Fruit fly (Drosophila melanogaster) whole organism, embryonic: ENCODE data around the gene ics.

ENCODE experiments used
- Adf1 ChIP-seq: fragments of 200-800 bp; sonication (Bioruptor generic); IDR thresholded peaks from 2 replicates; pipeline ENCODE4 v1.3.6; 2022; ENCODE audit warnings: missing biosample characterization, missing genetic modification characterization
- CG10321 ChIP-seq: fragments of 200-800 bp; sonication (Bioruptor generic); IDR thresholded peaks from 2 replicates; pipeline ENCODE4 v1.3.6; 2022; ENCODE audit warnings: missing biosample characterization, missing genetic modification characterization
- CG10366 ChIP-seq: fragments of 200-800 bp; sonication (Bioruptor generic); IDR thresholded peaks from 2 replicates; pipeline ENCODE4 v1.3.6; 2022; ENCODE audit warnings: missing biosample characterization, missing genetic modification characterization
- CG11560 ChIP-seq: fragments of 200-800 bp; sonication (Bioruptor generic); IDR thresholded peaks from 3 replicates; pipeline ENCODE4 v1.3.6; 2022; ENCODE audit warnings: missing biosample characterization, missing genetic modification characterization
- CG12104 ChIP-seq: fragments of 200-800 bp; sonication (Bioruptor generic); optimal IDR thresholded peaks from 3 replicates; lab custom pipeline; 2016; ENCODE audit warnings: missing biosample characterization, missing genetic modification characterization
- CG12659 ChIP-seq: fragments of 200-800 bp; sonication (Bioruptor generic); optimal IDR thresholded peaks from 3 replicates; lab custom pipeline; 2017; ENCODE audit warnings: mild to moderate bottlenecking, missing biosample characterization, missing genetic modification reagents, missing genetic modification characterization
- CG15269 ChIP-seq: fragments of 200-800 bp; sonication (Bioruptor generic); optimal IDR thresholded peaks from 2 replicates; lab custom pipeline; 2018; ENCODE audit warnings: missing biosample characterization, mild to moderate bottlenecking, missing genetic modification characterization, moderate library complexity
- CG15601 ChIP-seq: fragments of 200-800 bp; sonication (Bioruptor generic); optimal IDR thresholded peaks from 3 replicates; lab custom pipeline; 2019; ENCODE audit warnings: missing biosample characterization, mild to moderate bottlenecking, missing genetic modification characterization, moderate library complexity
- CG17186 ChIP-seq: fragments of 200-800 bp; sonication (Bioruptor generic); optimal IDR thresholded peaks from 3 replicates; lab custom pipeline; 2017; ENCODE audit warnings: missing biosample characterization, missing genetic modification reagents, missing genetic modification characterization
- CG34422 ChIP-seq: fragments of 200-800 bp; sonication (Bioruptor generic); IDR thresholded peaks from 3 replicates; pipeline ENCODE4 v1.3.6; 2022; ENCODE audit warnings: missing biosample characterization, missing genetic modification characterization
- CG6689 ChIP-seq: fragments of 200-800 bp; sonication (Bioruptor generic); IDR thresholded peaks from 2 replicates; pipeline ENCODE4 v1.3.6; 2022; ENCODE audit warnings: missing biosample characterization, missing genetic modification characterization
- CG7963 ChIP-seq: fragments of 200-800 bp; sonication (Bioruptor generic); IDR thresholded peaks from 3 replicates; pipeline ENCODE4 v1.3.6; 2022; ENCODE audit warnings: missing biosample characterization, missing genetic modification characterization; ENCODE audit not compliant: partially characterized antibody
- CG8388 ChIP-seq: fragments of 200-800 bp; sonication (Bioruptor generic); optimal IDR thresholded peaks from 2 replicates; lab custom pipeline; 2019; ENCODE audit warnings: missing biosample characterization, mild to moderate bottlenecking, missing genetic modification characterization, moderate library complexity
- CG8924 ChIP-seq: fragments of 200-800 bp; optimal IDR thresholded peaks from 3 replicates; lab custom pipeline; 2019; ENCODE audit warnings: missing biosample characterization, mild to moderate bottlenecking, missing genetic modification characterization, moderate library complexity
- Deaf1 ChIP-seq: fragments of 200-800 bp; optimal IDR thresholded peaks from 3 replicates; lab custom pipeline; 2019; ENCODE audit warnings: missing biosample characterization, mild to moderate bottlenecking, missing genetic modification characterization, moderate library complexity
- Drgx ChIP-seq: fragments of 200-800 bp; sonication (Bioruptor generic); IDR thresholded peaks from 2 replicates; pipeline ENCODE4 v1.3.6; 2022; ENCODE audit warnings: missing biosample characterization, missing genetic modification characterization
- Ets65A ChIP-seq: fragments of 200-800 bp; sonication (Bioruptor generic); peaks from one replicate; lab custom pipeline; 2016; ENCODE audit warnings: missing biosample characterization, missing genetic modification characterization
- Ets97D ChIP-seq: fragments of 200-800 bp; sonication (Bioruptor generic); optimal IDR thresholded peaks from 3 replicates; lab custom pipeline; 2016; ENCODE audit warnings: missing biosample characterization, missing genetic modification characterization
- Hsf ChIP-seq: fragments of 200-800 bp; sonication (Bioruptor generic); optimal IDR thresholded peaks from 3 replicates; lab custom pipeline; 2016; ENCODE audit warnings: missing biosample characterization, missing genetic modification characterization
- Mad ChIP-seq: fragments of 200-800 bp; sonication (Bioruptor generic); optimal IDR thresholded peaks from 2 replicates; lab custom pipeline; 2016; ENCODE audit warnings: missing biosample characterization, missing genetic modification characterization
- Oli ChIP-seq: fragments of 200-800 bp; sonication (Bioruptor generic); optimal IDR thresholded peaks from 2 replicates; lab custom pipeline; 2018; ENCODE audit warnings: missing biosample characterization, mild to moderate bottlenecking, missing genetic modification characterization, moderate library complexity
- Pdp1 ChIP-seq, 2 experiments: fragments of 200-800 bp; sonication (Bioruptor generic); optimal IDR thresholded peaks; 3 replicates each; lab custom pipeline; 2016; ENCODE audit warnings: missing biosample characterization in 2 of 2, missing genetic modification characterization in 2 of 2, mild to moderate bottlenecking in 1 of 2, moderate library complexity in 1 of 2
- Ssrp ChIP-seq: fragments of 200-800 bp; sonication (Bioruptor generic); optimal IDR thresholded peaks from 2 replicates; lab custom pipeline; 2018; ENCODE audit warnings: missing biosample characterization, mild to moderate bottlenecking, missing genetic modification characterization, moderate library complexity
- Taf1 ChIP-seq: fragments of 200-800 bp; sonication (Bioruptor generic); IDR thresholded peaks from 2 replicates; pipeline ENCODE4 v1.3.6; 2022; ENCODE audit warnings: missing biosample characterization, missing genetic modification characterization
- ara ChIP-seq: fragments of 200-800 bp; sonication (Bioruptor generic); IDR thresholded peaks from 2 replicates; pipeline ENCODE4 v1.3.6; 2022; ENCODE audit warnings: missing biosample characterization, missing genetic modification characterization
- crol ChIP-seq: fragments of 200-800 bp; sonication (Bioruptor generic); IDR thresholded peaks from 2 replicates; pipeline ENCODE4 v1.3.6; 2022; ENCODE audit warnings: missing biosample characterization, missing genetic modification characterization
- disco-r ChIP-seq: fragments of 200-800 bp; sonication (Bioruptor generic); optimal IDR thresholded peaks from 2 replicates; lab custom pipeline; 2016; ENCODE audit warnings: missing biosample characterization, missing genetic modification characterization
- dpn ChIP-seq, 2 experiments: fragments of 200-800 bp; sonication (Bioruptor generic); optimal IDR thresholded peaks; 3 replicates each; lab custom pipeline; 2016; ENCODE audit warnings: missing biosample characterization in 2 of 2, missing genetic modification characterization in 2 of 2
- esg ChIP-seq: fragments of 200-800 bp; sonication (Bioruptor generic); conservative IDR thresholded peaks from 2 replicates; pipeline ENCODE4 v1.3.6; 2022; ENCODE audit warnings: missing biosample characterization, missing genetic modification characterization
- gem ChIP-seq: fragments of 200-800 bp; sonication (Bioruptor generic); optimal IDR thresholded peaks from 2 replicates; lab custom pipeline; 2019; ENCODE audit warnings: missing biosample characterization, mild to moderate bottlenecking, missing genetic modification characterization, moderate library complexity
- gfzf ChIP-seq: fragments of 200-800 bp; sonication (Bioruptor generic); optimal IDR thresholded peaks from 2 replicates; lab custom pipeline; 2016; ENCODE audit warnings: missing biosample characterization, mild to moderate bottlenecking, missing genetic modification characterization, moderate library complexity
- kah ChIP-seq: fragments of 200-800 bp; sonication (Bioruptor generic); optimal IDR thresholded peaks from 2 replicates; lab custom pipeline; 2018; ENCODE audit warnings: missing biosample characterization, mild to moderate bottlenecking, missing genetic modification characterization
- knrl ChIP-seq: fragments of 200-800 bp; sonication (Bioruptor generic); IDR thresholded peaks from 3 replicates; pipeline ENCODE4 v1.3.6; 2022; ENCODE audit warnings: missing biosample characterization, missing genetic modification characterization; ENCODE audit not compliant: partially characterized antibody
- lilli ChIP-seq: fragments of 200-800 bp; sonication (Bioruptor generic); optimal IDR thresholded peaks from 3 replicates; lab custom pipeline; 2016; ENCODE audit warnings: missing biosample characterization, missing genetic modification characterization
- oc ChIP-seq: fragments of 200-800 bp; sonication (Bioruptor generic); optimal IDR thresholded peaks from 2 replicates; lab custom pipeline; 2018; ENCODE audit warnings: missing biosample characterization, mild to moderate bottlenecking, missing genetic modification characterization, moderate library complexity
- pita ChIP-seq: fragments of 200-800 bp; sonication (Bioruptor generic); optimal IDR thresholded peaks from 2 replicates; lab custom pipeline; 2017; ENCODE audit warnings: missing biosample characterization, mild to moderate bottlenecking, missing genetic modification characterization
- sd ChIP-seq: fragments of 200-800 bp; sonication (Bioruptor generic); optimal IDR thresholded peaks from 3 replicates; lab custom pipeline; 2018; ENCODE audit warnings: missing biosample characterization, mild to moderate bottlenecking, missing genetic modification characterization, moderate library complexity
- sens-2 ChIP-seq: fragments of 200-800 bp; sonication (Bioruptor generic); IDR thresholded peaks from 2 replicates; pipeline ENCODE4 v1.3.6; 2022; ENCODE audit warnings: missing biosample characterization, missing genetic modification characterization
- shn ChIP-seq: fragments of 200-800 bp; sonication (Bioruptor generic); optimal IDR thresholded peaks from 3 replicates; lab custom pipeline; 2016; ENCODE audit warnings: missing biosample characterization, missing genetic modification characterization
- sob ChIP-seq: fragments of 200-800 bp; sonication (Bioruptor generic); IDR thresholded peaks from 2 replicates; pipeline ENCODE4 v1.3.6; 2022; ENCODE audit warnings: missing biosample characterization, missing genetic modification characterization
- sqz ChIP-seq: fragments of 200-800 bp; sonication (Bioruptor generic); optimal IDR thresholded peaks from 3 replicates; lab custom pipeline; 2018; ENCODE audit warnings: missing biosample characterization, mild to moderate bottlenecking, missing genetic modification characterization
- sr ChIP-seq: fragments of 200-800 bp; sonication (Bioruptor generic); IDR thresholded peaks from 3 replicates; pipeline ENCODE4 v1.3.6; 2022; ENCODE audit warnings: missing biosample characterization, missing genetic modification characterization
- stc ChIP-seq: fragments of 200-800 bp; sonication (Bioruptor generic); IDR thresholded peaks from 2 replicates; pipeline ENCODE4 v1.3.6; 2022; ENCODE audit warnings: missing biosample characterization, missing genetic modification characterization
- tap ChIP-seq: fragments of 200-800 bp; optimal IDR thresholded peaks from 3 replicates; lab custom pipeline; 2019; ENCODE audit warnings: missing biosample characterization, mild to moderate bottlenecking, missing genetic modification characterization, moderate library complexity
- z ChIP-seq: fragments of 200-800 bp; sonication (Bioruptor generic); IDR thresholded peaks from 3 replicates; pipeline ENCODE4 v1.3.6; 2022; ENCODE audit warnings: missing biosample characterization, missing genetic modification characterization

The ics gene

dm6 chr2L:13641887-13642826 lies at the start of gene ics (continued):
- TF ChIP-seq Deaf1 (tag; lab: Kevin White, UChicago) (peak; percentile 22), pita (GFP tag; lab: Kevin White, UChicago) (peak; percentile 5), knrl (GFP tag; lab: Robert Waterston, UW) (peak; percentile 29; the same call in 1 of the 3 replicates), Pdp1 (GFP tag; optimal IDR thresholded peaks at IDR 0.05; lab: Kevin White, UChicago) (peak in 1 of 2 experiments; percentile 43), CG15269 (tag; lab: Kevin White, UChicago) (no peak), CG10321 (no peak), sr (GFP tag; lab: Robert Waterston, UW) (no peak; the same call in 2 of the 3 replicates), gfzf (GFP tag; lab: Kevin White, UChicago) (no peak), Ets65A (GFP tag; lab: Kevin White, UChicago) (peak; percentile 65), CG7963 (GFP tag; lab: Robert Waterston, UW) (no peak), Mad (GFP tag; lab: Kevin White, UChicago) (no peak)
- TF ChIP-seq, all 482 proteins: peak for 18

- TF ChIP-seq Oli (tag; lab: Kevin White, UChicago) (peak; percentile 26), shn (GFP tag; lab: Kevin White, UChicago) (peak; percentile 15), oc (peak; percentile 6), CG11560 (tag; lab: Robert Waterston, UW) (0 out of 3 replicates have a peak, but pooled peaks have one; percentile 11), Ssrp (tag; lab: Kevin White, UChicago) (peak; percentile 46), sqz (GFP tag; lab: Kevin White, UChicago) (peak; percentile 9), lilli (GFP tag; lab: Kevin White, UChicago) (peak; percentile 35), sd (peak; percentile 95), sens-2 (GFP tag; lab: Robert Waterston, UW) (no peak), z (GFP tag; lab: Robert Waterston, UW) (peak; percentile 89), CG10321 (peak; percentile 51; the same call in 1 of the 2 replicates), CG10366 (GFP tag; lab: Robert Waterston, UW) (peak; percentile 69), crol (GFP tag; lab: Robert Waterston, UW) (peak; percentile 44), kah (GFP tag; lab: Kevin White, UChicago) (no peak), Drgx (GFP tag; lab: Robert Waterston, UW) (peak; percentile 48), CG8924 (tag; lab: Kevin White, UChicago) (no peak), Taf1 (0 out of 2 replicates have a peak, but pooled peaks have one; percentile 13), dpn (GFP tag; optimal IDR thresholded peaks at IDR 0.05; lab: Kevin White, UChicago) (peak in 1 of 2 experiments; percentile 49), esg (GFP tag; lab: Robert Waterston, UW) (peak; percentile 58; the same call in 1 of the 2 replicates), sob (GFP tag; lab: Robert Waterston, UW) (no peak), Ets97D (peak; percentile 2), tap (tag; lab: Kevin White, UChicago) (no peak), CG15601 (tag; lab: Kevin White, UChicago) (peak; percentile 50), disco-r (GFP tag; lab: Kevin White, UChicago) (no peak), CG17186 (GFP tag; lab: Kevin White, UChicago) (no peak), CG12104 (GFP tag; lab: Kevin White, UChicago) (no peak), Adf1 (GFP tag; lab: Robert Waterston, UW) (peak; percentile 16; the same call in 1 of the 2 replicates), CG8388 (GFP tag; lab: Kevin White, UChicago) (peak; percentile 25), stc (GFP tag; lab: Robert Waterston, UW) (no peak), gem (tag; lab: Kevin White, UChicago) (peak; percentile 57), Hsf (GFP tag; lab: Kevin White, UChicago) (peak; percentile 18), ara (GFP tag; lab: Robert Waterston, UW) (no peak), CG6689 (GFP tag; lab: Robert Waterston, UW) (peak; percentile 42; the same call in 1 of the 2 replicates), CG34422 (GFP tag; lab: Robert Waterston, UW) (peak; percentile 28; the same call in 1 of the 3 replicates), CG12659 (GFP tag; lab: Kevin White, UChicago) (peak; percentile 21)
Measured at dm6 chr2L:13666017-13666667, 23.7 kb upstream of the ics start.
